Worm (Caenorhabditis elegans) whole organism, early embryonic: ENCODE results near the gene ZC239.16.
"Not testable (repeated sequence)": the region's sequence is repeated elsewhere in the genome, so short reads cannot be mapped to it uniquely, and the experiment has no call there.

ENCODE experiments used
- B0310.2 ChIP-seq: sonication (generic microtip); optimal IDR thresholded peaks from 2 replicates; lab custom pipeline; 2016; ENCODE audit warnings: mild to moderate bottlenecking, missing genetic modification characterization, missing compliant biosample characterization
- F13C5.2 ChIP-seq: sonication (generic microtip); optimal IDR thresholded peaks from 2 replicates; lab custom pipeline; 2017; ENCODE audit warnings: mild to moderate bottlenecking, missing genetic modification characterization, inconsistent platforms, missing compliant biosample characterization
- aly-1 ChIP-seq: sonication (generic microtip); optimal IDR thresholded peaks from 2 replicates; lab custom pipeline; 2016; ENCODE audit warnings: missing genetic modification characterization, missing compliant biosample characterization
- ama-1 ChIP-seq: fragments of 150-350 bp; optimal IDR thresholded peaks from 2 replicates; lab custom pipeline; 2014
- ceh-13 ChIP-seq: fragments of 200-800 bp; sonication (Bioruptor generic); optimal IDR thresholded peaks from 2 replicates; lab custom pipeline; 2018; ENCODE audit warnings: mild to moderate bottlenecking, missing genetic modification characterization, missing compliant biosample characterization
- ceh-36 ChIP-seq: sonication (generic microtip); optimal IDR thresholded peaks from 2 replicates; lab custom pipeline; 2016; ENCODE audit warnings: missing genetic modification characterization, inconsistent platforms, missing compliant biosample characterization
- ets-7 ChIP-seq: sonication (generic microtip); optimal IDR thresholded peaks from 2 replicates; lab custom pipeline; 2016; ENCODE audit warnings: missing genotype, missing genetic modification characterization, missing compliant biosample characterization
- flt-1 ChIP-seq: fragments of 200-800 bp; sonication (Bioruptor generic); IDR thresholded peaks from 2 replicates; pipeline ENCODE4 v1.3.6; 2022; ENCODE audit warnings: missing genetic modification characterization, missing compliant biosample characterization
- hmbx-1 ChIP-seq: sonication (generic microtip); optimal IDR thresholded peaks from 2 replicates; lab custom pipeline; 2016; ENCODE audit warnings: mild to moderate bottlenecking, missing genetic modification characterization, missing compliant biosample characterization
- hmg-4 ChIP-seq: fragments of 200-800 bp; sonication (Bioruptor generic); optimal IDR thresholded peaks from 2 replicates; lab custom pipeline; 2018; ENCODE audit warnings: mild to moderate bottlenecking, missing genetic modification characterization, missing compliant biosample characterization
- hnd-1 ChIP-seq: sonication (generic microtip); optimal IDR thresholded peaks from 2 replicates; lab custom pipeline; 2016; ENCODE audit warnings: missing genetic modification characterization, missing compliant biosample characterization
- pes-1 ChIP-seq: fragments of 200-800 bp; sonication (Bioruptor generic); IDR thresholded peaks from 2 replicates; pipeline ENCODE4 v1.3.6; 2022; ENCODE audit warnings: missing genetic modification reagents, missing genetic modification characterization, missing compliant biosample characterization
- scrt-1 ChIP-seq: fragments of 200-800 bp; sonication (Bioruptor generic); IDR thresholded peaks from 2 replicates; pipeline ENCODE4 v1.3.6; 2022; ENCODE audit warnings: missing genetic modification characterization, missing compliant biosample characterization
- sea-1 ChIP-seq: fragments of 200-800 bp; sonication (Bioruptor generic); conservative IDR thresholded peaks from 2 replicates; pipeline ENCODE4 v1.3.6; 2022; ENCODE audit warnings: missing genetic modification characterization, missing compliant biosample characterization
- tbx-11 ChIP-seq: fragments of 200-800 bp; sonication (Bioruptor generic); IDR thresholded peaks from 2 replicates; pipeline ENCODE4 v1.3.6; 2022; ENCODE audit warnings: missing genetic modification characterization, missing compliant biosample characterization
- tbx-37 ChIP-seq: fragments of 200-800 bp; sonication (Bioruptor generic); conservative IDR thresholded peaks from 2 replicates; pipeline ENCODE4 v1.3.6; 2022; ENCODE audit warnings: missing genetic modification reagents, missing genetic modification characterization, missing compliant biosample characterization
- tra-4 ChIP-seq: sonication (generic microtip); optimal IDR thresholded peaks from 2 replicates; lab custom pipeline; 2017; ENCODE audit warnings: missing genetic modification characterization, missing compliant biosample characterization

Gene ZC239.16

DNA sequence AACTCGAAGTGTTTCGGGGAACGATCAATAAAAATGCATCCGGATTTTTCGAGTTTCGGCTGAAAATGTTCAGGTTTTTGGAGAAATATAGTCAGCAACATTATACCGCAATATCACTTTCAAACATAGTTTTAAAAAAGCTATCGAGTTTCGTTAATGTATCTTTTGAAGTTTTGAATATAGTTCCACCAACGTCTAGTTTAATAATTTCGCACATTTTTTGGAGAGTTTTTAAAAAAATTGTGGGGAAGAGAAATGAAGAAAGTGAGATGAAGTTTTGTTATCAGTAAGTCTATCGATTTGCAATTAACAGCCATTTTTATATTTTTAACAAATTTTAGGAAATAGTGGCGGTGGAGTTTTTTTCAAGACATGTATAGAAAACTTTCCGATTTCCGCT lies 661 bp upstream of the ZC239.16 start, which contains the start of gene ZC239.17:
Gene ZC239.17, minus strand, starts transcription at position 101 of the 400 bp plus-strand sequence.
- TF ChIP-seq sea-1 (no peak), scrt-1 (no peak), aly-1 (no peak)

DNA sequence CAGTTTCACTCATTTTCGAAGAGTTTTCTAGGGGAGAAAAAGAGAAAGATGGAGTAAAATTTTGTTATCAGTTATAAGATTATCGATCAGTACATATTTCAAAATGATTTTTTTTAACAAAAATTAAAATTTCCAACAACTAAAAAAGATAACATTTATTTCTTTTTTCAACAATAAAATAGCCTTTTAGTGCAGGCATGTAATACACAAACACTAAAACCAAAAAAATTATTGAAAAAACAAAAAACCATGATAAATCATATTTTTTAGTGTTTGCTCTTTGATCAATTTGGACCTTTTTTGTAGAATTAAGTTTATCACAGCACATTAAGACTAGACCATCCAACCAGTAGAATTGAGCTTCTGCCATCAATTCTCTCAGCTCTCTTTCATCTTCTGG lies 488 bp downstream of the ZC239.16 start, which contains the start of gene ZC239.15:
Gene ZC239.15, minus strand, starts transcription at position 101 of the 400 bp plus-strand sequence.
- TF ChIP-seq hnd-1 (tag; lab: Kevin White, UChicago) (no peak), sea-1 (no peak), tbx-37 (no peak), tra-4 (tag; lab: Kevin White, UChicago) (no peak), flt-1 (GFP tag; lab: Robert Waterston, UW) (no peak), tbx-11 (GFP tag; lab: Robert Waterston, UW) (no peak), ceh-13 (GFP tag; lab: Kevin White, UChicago) (no peak), scrt-1 (no peak), aly-1 (no peak), ceh-36 (no peak), ama-1 (no peak), pes-1 (GFP tag; lab: Robert Waterston, UW) (no peak), hmbx-1 (tag; lab: Kevin White, UChicago) (no peak), F13C5.2 (tag; lab: Kevin White, UChicago) (no peak), hmg-4 (GFP tag; lab: Kevin White, UChicago) (no peak), B0310.2 (tag; lab: Kevin White, UChicago) (no peak)

DNA sequence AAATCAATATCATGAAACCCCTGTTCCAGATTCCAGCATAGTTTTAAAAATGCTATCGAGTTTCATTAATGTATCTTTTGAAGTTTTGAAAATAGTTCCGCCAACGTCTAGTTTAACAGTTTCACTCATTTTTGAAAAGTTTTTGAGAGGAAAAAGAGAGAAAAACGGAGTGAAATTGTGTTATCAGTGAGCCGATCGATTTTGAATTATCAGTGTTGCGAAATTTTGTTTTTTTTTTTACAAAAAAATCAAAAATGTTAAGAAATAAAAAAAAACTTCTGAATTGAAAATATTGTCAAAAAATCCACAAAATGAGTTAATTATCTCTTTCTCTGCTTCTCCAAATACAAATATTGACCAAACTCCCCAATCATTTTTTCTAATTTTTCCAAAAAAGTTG lies 2.4 kb downstream of the ZC239.16 start, which contains the start of gene ZC239.13:
Gene ZC239.13, minus strand, starts transcription at position 154 of the 400 bp plus-strand sequence.
- TF ChIP-seq F13C5.2 (tag; lab: Kevin White, UChicago) (no peak), flt-1 (GFP tag; lab: Robert Waterston, UW) (no peak), tbx-11 (GFP tag; lab: Robert Waterston, UW) (no peak), hnd-1 (tag; lab: Kevin White, UChicago) (no peak), ama-1 (no peak), ets-7 (tag; lab: Kevin White, UChicago) (no peak), sea-1 (no peak), hmbx-1 (tag; lab: Kevin White, UChicago) (no peak), tbx-37 (no peak), aly-1 (no peak), hmg-4 (GFP tag; lab: Kevin White, UChicago) (no peak), tra-4 (tag; lab: Kevin White, UChicago) (no peak), B0310.2 (tag; lab: Kevin White, UChicago) (no peak), pes-1 (GFP tag; lab: Robert Waterston, UW) (no peak), ceh-36 (no peak), scrt-1 (no peak), ceh-13 (GFP tag; lab: Kevin White, UChicago) (no peak)

DNA sequence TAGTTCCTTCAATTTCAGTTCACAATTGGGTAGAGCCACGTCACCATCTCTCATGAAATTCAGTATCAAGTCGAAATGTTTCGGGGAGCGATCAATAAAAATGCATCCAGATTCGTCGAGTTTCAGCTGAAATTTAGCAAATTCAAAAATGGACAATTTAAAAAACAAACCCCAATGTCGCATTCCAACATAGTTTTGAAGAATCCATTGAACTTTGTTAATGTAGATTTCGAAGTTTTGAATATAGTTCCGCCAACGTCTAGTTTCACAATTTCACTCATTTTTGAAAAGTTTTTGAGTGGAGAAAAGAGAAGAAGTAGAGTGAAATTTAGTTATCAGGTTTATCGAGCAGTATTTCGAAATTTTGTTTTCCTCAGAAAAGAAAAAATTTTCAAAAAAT lies 3.4 kb downstream of the ZC239.16 start, which contains the start of gene ZC239.14:
Gene ZC239.14, minus strand, starts transcription at position 305 of the 400 bp plus-strand sequence.
- TF ChIP-seq scrt-1 (no peak), tbx-37 (no peak), B0310.2 (tag; lab: Kevin White, UChicago) (no peak)

DNA sequence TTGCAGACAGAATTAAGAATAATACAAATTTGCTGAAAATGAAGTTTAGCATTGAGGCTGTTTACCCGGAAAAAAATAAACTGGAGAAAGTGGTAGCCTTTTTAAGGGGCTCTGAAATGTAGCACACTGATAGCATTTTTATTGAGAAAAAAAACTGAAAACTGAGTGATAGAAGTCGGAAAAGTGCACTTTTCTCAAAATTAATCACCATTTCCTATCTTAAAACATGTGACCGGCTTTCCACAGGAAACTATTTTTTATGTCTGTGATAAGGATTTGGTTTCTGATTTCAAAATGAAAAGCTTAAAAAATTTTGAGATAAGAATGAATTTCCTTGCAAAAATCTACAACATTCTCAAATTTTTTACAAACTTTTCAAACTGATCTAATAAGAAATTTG lies 4.4 kb downstream of the ZC239.16 start, which contains the start of gene ZC239.22:
Gene ZC239.22, minus strand, starts transcription at position 101 of the 400 bp plus-strand sequence.
- TF ChIP-seq scrt-1 (no peak), aly-1 (no peak), ceh-36 (no peak), F13C5.2 (tag; lab: Kevin White, UChicago) (no peak), sea-1 (no peak), ets-7 (tag; lab: Kevin White, UChicago) (no peak), hmg-4 (GFP tag; lab: Kevin White, UChicago) (no peak), flt-1 (GFP tag; lab: Robert Waterston, UW) (no peak), tbx-11 (GFP tag; lab: Robert Waterston, UW) (no peak), pes-1 (GFP tag; lab: Robert Waterston, UW) (no peak), ama-1 (no peak), hmbx-1 (tag; lab: Kevin White, UChicago) (no peak), hnd-1 (tag; lab: Kevin White, UChicago) (no peak)

DNA sequence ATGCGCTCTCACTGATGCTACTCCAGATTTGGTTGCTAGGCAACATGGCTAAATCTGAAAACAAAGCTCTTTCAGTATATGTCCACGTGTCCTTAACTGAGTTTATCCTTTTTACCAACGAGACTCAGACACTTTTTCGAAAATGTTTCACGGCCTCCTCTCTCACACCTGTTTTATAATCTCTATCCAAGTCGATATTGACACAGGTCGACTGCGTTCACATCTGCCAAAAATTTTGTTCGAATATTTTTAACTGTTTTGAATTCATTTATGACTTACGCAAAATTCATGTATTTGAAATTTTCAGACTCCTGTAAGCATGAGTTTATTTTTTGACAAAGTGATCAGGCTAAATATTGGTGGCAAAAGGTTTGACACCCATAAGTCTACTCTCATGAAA lies 9.4 kb downstream of the ZC239.16 start, which contains the start of gene ZC239.3:
Gene ZC239.3, plus strand, starts transcription at position 301 of the 400 bp plus-strand sequence.
- not testable (repeated sequence) for TF ChIP-seq ceh-13 (GFP tag; lab: Kevin White, UChicago); ama-1; hmbx-1 (tag; lab: Kevin White, UChicago)

DNA sequence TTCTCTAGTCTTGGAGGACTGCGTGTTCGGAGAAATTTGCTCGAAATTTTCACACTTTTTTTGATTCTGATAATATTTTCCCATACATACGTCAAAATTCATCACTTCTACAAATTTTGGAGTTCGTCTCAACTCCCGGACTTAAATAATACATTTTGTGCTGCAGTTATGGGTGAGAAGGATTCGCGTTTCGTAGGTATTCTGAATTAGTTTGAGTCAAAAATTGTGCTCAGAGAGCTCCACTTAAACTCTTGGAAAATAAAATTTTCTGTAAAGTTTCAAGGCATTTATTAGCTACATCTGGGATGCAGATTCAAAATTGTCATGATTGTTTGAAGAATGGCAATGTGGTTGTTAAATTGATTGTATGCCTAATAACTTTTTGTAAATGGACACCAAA lies 11.2 kb downstream of the ZC239.16 start, which contains the start of gene ZC239.4:
Gene ZC239.4, plus strand, starts transcription at position 301 of the 400 bp plus-strand sequence.
- TF ChIP-seq F13C5.2 (tag; lab: Kevin White, UChicago) (no peak), ceh-36 (no peak), hmbx-1 (tag; lab: Kevin White, UChicago) (no peak), B0310.2 (tag; lab: Kevin White, UChicago) (no peak), hnd-1 (tag; lab: Kevin White, UChicago) (no peak), tra-4 (tag; lab: Kevin White, UChicago) (no peak)

DNA sequence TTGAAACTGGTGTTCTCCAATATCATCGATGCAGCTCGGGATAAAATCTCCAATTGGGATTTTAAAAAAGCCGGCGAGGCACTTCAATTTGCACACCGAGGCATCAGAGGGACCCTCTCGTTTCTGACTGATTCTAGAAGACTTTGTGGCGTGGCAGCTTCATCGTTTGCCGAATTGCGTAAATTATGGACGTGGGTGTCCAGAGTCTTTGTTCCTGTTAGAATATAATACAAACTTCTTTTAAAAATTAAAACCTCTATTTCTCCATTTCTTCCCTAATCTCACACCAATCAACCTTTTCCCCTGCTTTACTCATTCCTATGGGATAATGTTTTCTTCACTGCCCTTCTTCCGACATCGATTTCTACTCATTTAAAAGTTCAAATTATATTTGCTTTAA lies 14.8 kb downstream of the ZC239.16 start, which contains the start of gene ZC239.5:
Gene ZC239.5, plus strand, starts transcription at position 301 of the 400 bp plus-strand sequence.
- TF ChIP-seq hnd-1 (tag; lab: Kevin White, UChicago) (no peak), hmg-4 (GFP tag; lab: Kevin White, UChicago) (no peak)
